Worm (Caenorhabditis elegans) whole organism, dauer: ENCODE results near the gene ZK742.4.

Source experiments
- unc-62 ChIP-seq: sonication (generic microtip); optimal IDR thresholded peaks from 2 replicates; lab custom pipeline; 2017; ENCODE audit warnings: missing biosample characterization, missing genetic modification reagents, missing genetic modification characterization

The ZK742.4 gene

DNA sequence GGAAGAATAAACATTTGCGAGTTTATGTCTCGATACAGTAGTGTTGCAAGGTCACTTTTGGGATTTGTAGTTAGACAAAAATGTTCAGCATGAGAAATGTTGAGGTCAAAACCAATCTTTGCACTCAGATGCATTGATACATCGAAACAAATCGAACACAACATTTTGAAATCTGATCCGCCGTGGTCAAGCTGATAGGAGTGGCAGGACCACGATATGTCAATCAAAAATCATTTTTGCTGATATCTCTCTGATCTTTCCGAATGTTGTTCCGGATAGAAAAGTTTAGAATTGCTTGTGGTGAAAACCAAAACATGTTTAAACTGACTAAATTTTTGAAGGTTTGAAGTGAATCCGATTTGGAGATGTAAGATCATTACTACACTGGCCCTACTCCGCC, 14.2 kb upstream of the ZK742.4 start:
- no peak for TF ChIP-seq unc-62

DNA sequence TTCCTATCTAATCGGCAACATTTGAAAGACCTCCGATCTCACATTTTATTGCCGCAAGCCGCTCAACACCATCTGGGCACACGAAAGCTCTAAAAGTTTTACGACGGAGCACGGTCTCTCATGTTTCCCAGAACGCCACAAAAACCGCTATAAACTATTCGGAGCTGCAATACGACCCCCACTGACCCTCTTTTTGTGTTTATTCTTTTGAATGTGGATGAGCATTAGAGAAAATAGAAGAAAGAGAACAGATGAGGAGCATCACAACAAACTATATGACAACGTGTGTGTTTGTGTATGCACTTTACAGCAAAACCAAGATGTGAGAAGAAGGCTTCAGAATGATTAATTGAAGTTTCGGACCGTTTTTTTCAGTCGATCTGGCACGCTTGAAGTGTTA, 12.5 kb upstream of the ZK742.4 start:
- TF ChIP-seq unc-62 = no peak

DNA sequence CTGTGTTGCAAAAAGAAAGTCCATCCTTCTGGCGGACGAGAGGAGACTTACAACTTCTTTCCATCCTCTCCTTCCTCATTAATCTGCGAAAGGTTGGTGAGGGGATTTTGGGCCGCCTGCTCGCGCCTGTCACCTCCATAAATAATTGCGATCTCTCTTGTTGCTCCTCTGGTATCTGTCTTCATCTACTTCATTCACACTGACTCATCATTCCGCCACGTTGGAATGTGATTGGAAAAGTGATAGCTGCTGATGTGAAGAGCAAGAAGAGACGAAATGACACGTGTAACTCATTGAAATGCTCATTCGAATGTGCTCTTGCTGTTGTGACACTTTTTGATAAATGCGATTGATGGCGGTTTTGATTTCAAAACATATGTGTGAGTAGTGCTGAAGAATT, 11.1 kb upstream of the ZK742.4 start:
- no peak for TF ChIP-seq unc-62

DNA sequence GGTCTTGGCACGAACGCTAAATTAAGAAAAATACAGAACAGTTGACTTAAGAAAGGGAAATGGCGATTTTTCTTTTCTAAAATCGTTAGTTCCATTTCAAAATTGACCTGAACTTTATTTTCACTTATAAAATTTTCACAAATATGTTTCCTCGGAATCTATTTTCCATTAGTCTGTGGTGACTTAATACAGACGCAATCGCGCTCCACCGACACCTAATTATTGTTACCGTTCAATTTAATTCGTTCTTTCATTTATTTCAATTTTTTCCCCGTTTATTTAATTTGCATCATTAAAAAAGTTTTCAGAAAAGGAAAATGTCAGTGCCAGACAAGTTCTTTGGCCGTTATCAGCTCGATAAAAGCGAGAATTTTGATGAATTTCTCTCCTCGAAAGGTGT, 8.7 kb upstream of the ZK742.4 start, which contains the start of gene lbp-4:
lbp-4 (plus strand) TSS at position 309 of the 400 bp plus-strand sequence.
- no peak for TF ChIP-seq unc-62

DNA sequence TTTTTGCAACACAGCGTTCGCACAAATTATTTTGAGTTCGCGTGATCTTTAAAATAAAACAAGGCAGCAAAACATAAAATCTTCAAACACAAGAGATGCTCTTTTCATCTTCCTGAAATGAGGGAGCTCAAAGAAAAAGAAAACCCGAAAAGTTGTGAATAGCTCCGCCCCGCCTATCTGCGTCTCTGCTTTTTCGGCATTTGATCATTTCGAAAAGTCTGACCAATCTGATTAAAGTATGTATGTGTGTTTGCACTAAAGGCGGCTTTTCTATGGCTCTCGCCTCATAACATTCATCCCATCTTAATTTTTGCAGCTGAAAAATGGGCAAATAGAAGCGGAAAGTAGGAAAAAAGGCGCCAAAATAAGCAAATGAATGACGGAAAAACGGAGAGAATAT, 8.0 kb upstream of the ZK742.4 start:
- no peak for TF ChIP-seq unc-62

DNA sequence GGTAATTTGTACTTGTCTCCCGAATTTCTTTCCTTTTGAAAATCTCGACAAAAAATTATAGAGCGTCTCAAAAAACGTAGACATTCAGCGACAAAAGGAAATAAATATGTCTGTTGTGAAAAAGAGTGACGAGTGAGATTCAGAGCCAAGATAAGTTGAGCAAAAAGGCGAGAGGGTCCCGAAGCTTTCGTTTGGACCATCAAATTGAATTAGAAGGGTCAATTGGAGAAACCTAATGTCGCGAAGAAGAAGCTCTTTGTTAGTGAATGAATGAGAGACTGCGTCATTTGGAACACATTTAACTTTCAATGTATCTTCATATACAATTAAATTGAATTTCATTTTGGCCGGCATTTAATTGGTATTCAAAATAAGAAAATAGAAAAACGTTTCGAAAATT, 4.9 kb upstream of the ZK742.4 start:
- no peak for TF ChIP-seq unc-62

DNA sequence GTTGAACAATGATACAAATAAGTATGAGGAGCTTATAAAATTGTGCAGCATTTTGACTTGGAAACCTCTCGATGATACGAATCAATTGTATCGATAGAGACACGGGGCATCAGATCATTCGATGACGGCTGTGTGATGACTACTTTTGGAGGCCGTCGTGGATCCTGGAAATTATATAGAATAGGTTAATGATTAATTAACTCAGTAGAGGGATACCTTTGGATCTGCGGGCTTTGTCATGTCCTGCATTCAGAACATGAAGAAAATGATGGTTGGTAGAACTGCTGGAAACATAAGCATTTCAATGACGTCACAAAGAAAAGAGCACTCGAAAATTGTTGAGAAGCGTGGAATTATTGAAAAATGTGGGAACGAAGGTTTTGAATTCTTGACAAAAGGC, 3.0 kb upstream of the ZK742.4 start, which contains the start of gene ZK742.6:
ZK742.6 (minus strand) TSS at position 342 of the 400 bp plus-strand sequence.
- TF ChIP-seq unc-62 = no peak

DNA sequence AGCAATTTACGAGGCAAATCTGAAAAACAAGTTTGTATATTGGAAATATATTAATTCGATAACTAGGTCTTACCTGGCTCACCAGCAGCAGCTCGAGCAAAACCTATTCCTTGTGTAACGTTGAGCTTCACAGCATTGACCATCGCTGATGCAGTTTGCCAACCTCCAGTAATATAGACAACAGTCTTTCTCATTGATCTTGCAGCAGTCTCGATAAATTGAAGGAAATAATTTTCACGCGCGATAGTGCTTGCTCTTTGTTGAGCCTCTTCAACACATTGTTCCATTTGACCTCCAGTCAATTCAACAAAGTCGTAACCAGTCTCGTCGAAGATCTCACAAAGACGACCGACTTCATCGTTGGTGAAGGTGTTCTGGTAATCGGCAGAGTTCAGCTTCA, 1.0 kb downstream of the ZK742.4 start:
- TF ChIP-seq unc-62 = no peak

DNA sequence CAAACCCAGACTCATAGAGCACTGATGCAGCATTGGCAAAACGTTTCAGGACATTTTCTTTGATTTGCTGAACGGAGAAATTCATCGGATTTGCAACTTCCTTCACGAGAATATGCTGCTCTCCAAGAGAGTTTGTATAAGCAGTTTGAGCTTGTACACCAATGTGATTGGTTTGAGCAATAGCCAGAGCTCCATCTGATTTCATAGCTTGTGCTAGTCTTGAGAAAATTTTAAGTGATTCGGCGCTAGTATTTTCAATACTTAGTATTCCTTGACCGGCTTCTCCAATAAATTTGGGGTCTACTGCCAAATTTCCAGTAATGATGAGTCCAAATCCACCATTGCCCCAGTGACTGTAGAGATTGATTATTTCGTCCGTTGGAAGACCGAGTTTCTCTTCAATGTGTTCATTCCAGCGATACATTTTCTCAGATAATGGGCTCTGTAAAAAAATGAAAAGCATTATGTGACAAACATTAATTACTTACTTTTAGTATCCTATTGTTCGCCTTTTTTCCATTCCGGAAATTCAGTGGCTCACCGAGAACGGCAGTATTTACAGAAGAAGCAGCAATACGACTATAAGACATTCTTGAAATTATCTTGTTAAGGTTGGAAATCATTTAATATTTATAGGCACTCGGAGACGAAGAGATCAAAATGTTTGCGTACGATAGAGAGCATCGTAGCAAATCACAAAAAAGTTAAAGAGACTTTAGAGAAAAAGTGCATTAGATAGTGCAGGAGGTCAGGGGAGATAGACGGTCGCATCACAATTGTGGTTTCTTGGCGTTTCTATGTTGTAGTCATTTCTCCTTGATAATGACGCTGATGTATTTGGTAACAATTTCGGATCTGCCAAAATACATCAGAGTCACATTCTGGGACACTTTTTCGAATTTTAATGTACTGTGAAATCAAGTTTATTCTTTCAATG, 2.0 kb downstream of the ZK742.4 start, which contains the start of gene ZK742.3:
ZK742.3 (minus strand) TSS at position 593 of the 937 bp plus-strand sequence.
- TF ChIP-seq unc-62 = no peak

DNA sequence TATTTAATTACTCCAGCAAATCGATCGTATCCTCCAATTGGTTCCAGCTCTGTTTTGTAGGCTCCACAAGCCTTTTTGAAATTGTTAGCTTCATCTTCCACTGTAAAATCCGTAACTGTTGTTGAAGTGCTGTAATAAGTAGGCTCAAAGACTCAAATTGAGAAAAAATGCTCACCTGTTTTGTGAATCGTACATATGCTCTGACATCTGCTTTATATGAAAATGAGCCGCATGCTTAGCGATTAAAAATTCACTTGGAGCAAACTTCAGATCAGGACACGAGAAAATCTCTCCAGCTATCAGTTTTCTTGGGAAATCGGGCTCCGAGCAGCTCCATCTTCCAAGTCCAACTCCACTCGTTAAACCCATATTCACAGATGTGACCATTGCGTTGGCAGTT, 3.1 kb downstream of the ZK742.4 start:
- TF ChIP-seq unc-62 = no peak

DNA sequence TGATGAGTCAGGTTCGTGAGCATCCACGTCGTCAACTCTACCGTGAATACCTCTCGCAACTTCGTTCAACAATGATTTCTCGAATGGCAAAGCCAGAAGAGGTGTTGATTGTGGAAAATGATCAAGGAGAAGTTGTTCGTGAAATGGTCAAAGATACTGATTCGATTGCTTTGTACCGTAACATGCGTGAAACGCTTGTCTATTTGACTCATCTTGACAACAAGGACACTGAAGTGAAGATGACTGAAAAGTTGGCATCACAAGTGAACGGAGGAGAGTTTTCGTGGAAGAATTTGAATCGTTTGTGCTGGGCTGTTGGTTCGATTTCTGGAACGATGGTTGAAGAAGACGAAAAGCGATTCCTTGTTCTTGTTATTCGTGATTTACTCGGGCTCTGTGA, 5.0 kb downstream of the ZK742.4 start:
- TF ChIP-seq unc-62 = no peak

DNA sequence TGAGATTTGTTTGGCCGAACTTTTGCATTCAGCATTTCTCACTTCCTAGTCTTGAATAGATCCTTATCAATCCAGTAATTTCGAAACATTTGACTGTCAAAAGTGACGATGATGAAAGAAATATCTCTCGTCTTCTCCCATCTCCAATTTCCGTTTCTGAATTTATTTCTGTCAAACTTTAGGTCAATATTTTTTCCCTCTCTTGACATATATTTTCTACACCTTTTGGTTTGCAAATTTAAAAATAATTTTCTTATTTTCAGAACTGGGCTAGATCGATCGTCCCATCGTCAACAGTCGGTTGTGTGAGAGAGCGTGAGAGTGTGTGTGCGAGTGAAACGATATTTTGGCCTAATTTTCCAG, 6.8 kb downstream of the ZK742.4 start, which contains the start of gene xpo-1:
xpo-1 (plus strand) TSS at position 264 of the 363 bp plus-strand sequence.
- TF ChIP-seq unc-62 = no peak

DNA sequence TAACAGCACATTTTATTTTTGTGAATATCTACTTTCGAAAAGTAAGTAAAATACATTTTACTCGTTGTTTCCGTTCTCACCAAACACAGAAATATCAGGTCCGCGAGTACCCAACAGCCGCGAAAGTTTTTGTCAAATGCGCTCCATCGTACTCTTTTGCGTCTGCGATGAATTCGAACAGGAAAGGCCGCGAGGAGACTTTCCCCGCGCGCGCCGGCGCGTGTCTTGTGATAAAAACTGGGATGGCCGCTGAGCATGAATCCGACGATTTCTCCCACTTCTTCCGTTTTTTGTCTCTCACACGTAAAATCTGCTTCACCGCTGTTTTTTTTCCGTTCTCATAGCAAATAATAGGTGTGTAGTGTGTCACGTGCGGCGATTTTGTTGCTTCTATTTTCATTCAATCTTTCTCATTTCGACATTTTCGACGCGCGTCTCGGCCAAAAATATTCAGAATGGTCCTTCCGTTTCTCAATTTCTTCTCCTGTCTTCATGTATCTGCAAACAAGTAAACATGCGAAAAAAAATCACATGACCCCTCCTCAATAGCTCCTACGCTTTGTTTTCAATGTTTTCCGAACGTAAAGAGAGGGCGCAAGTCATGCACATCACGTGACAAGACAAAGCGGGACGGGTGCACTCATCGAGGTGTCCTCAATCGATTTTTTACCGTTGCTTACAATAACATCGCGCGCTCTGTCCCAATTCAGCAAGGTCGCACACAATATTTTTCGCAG, 7.4 kb downstream of the ZK742.4 start, which contains the start of gene uvs-1:
uvs-1 (minus strand) TSS at position 145 of the 737 bp plus-strand sequence.
- no peak for TF ChIP-seq unc-62

DNA sequence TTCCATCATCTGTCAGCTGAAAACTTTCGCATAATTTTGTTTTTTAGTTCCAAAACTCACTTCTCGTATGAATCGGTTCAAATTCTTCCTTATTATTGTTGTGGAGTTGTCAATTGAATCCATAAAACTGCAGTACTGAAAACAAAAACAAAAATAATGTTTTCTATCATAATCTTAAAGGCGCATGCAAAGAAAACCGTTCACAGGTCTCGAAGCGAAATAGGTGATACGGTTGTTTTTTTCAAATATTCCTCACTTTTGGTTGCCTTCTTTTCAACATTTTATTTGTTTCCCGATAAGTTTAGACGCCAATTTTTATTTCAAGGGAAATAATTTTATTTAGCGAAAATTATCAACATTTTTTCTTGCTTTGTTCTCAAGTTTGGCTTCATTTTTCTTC, 8.0 kb downstream of the ZK742.4 start:
- TF ChIP-seq unc-62 = no peak

DNA sequence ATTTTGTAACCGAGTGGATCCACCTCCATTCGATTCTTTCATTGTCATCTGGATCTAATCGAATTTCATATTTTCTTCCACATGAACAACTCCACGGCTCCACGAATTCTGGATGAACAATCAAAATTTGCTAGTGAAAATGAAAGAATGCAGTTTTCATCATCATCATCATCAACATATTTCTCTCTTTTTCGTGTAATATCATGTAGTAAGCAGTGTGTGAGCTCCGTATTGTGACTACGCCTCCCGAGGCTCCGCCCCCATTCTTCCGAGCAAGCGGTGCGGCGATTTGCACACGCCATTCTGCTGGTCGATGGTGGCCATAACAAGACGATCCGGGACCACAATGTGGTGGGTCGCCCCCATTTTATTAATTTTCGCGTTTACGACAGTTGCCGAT, 13.5 kb downstream of the ZK742.4 start, which contains the start of gene ZK742.7:
ZK742.7 (plus strand) TSS at position 301 of the 400 bp plus-strand sequence.
- no peak for TF ChIP-seq unc-62

DNA sequence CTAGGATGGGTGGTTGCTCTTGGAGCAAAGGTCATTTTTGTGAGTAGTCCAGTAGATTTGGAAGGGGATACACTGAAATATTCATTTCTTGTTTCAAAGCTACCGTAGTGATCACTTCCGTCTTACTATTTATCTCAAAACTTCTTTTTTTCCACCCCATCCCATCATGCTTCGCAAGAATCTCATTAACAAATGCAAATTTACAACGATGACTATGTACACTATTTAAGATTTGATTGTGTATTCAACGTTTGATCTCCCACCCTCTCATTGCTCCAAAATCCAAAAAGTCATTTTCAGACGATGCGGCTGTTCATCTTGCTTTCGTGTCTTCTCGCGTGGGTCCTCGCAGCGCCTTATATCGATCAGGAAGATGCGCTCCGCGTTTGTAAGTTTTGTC, 18.5 kb downstream of the ZK742.4 start, which contains the start of gene flp-21:
flp-21 (plus strand) TSS at position 301 of the 400 bp plus-strand sequence.
- no peak for TF ChIP-seq unc-62

DNA sequence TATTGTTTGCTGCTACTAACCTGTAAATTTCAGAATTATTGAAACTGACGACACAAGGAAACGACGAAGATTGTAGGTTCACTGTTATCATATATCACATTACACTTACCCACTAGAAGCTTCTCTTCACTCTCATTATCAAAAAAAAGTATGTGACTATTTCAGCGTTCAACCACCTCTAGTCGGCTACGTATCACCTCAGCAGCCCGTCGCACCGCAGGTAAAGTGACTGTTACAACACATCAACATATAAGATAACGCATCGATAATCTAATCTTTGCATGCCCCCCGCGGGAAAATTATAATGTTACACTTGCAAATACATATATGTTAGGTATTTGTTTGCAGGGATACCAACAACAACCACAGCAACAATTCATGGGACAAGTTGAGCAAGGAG, 25.0 kb downstream of the ZK742.4 start:
- TF ChIP-seq unc-62 = no peak
